Worm (Caenorhabditis elegans): ENCODE results near the gene Y14H12A.2.

Y14H12A.2 gene

DNA sequence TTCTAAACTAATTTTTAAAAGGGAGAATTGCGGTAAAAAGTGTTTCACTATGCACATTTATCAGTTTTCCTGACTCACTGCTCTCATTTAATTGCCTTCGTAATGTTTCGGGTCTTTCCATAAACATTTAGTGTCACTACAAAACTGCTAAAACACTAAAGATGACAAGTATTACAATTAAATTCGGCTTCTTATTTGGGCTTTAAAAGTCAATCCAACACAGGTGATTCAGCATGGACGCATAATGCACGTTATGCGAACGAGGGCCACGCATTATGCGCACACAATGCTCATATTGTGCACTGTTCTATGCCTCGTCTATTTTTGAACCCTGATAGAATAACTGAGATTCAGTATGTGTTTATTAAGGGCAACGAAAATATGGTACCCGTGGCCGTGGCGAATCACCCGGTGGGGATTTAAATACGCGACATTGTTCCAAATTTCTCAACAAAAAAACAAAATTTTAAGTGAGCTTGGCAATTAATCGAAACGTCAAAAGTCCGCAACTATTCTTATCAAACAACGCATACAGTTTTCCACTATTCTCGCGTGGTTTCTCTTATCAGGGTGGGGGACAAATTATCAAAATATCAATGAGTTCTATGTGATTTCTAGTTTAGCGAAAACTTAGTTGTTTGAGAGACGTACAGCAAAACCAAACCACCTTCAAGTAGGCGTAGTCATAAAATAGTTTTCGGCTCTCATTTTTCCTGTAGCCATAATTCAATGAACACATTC lies at the start of gene Y14H12A.2:
Gene Y14H12A.2 (minus strand): TSS at position 51 of the 741 bp plus-strand sequence.
- TF ChIP-seq elt-2 (tag; optimal IDR thresholded peaks at IDR 0.05) = peak; percentile 63
- no peak for TF ChIP-seq F13H6.1 (tag; optimal IDR thresholded peaks at IDR 0.05)

DNA sequence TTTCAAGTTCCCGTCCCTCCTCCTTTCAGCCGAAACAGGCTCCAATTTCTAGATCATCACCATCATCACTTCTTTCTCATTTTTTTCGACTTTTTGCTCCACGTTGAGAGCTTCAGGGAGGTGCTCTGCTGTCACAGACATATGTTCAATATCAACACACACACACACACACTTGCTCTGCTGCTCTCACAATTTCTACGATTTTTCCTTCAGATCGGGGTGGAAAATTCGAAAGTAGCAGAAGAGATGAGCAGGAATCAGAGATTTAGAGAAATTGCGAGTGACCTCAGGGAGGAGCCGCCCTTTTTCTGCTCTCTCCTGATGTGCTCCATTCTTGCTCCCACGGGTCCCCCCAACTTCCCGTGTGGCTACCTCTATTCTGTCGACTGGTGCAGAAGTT lies 49.1 kb upstream of the Y14H12A.2 start, which contains the start of gene pqn-48:
Gene pqn-48 (plus strand): TSS at position 344 of the 400 bp plus-strand sequence.
- TF ChIP-seq unc-55 (GFP tag; optimal IDR thresholded peaks at IDR 0.05) (peak; percentile 28), syd-9 (tag; optimal IDR thresholded peaks at IDR 0.05) (no peak), lim-6 (tag; optimal IDR thresholded peaks at IDR 0.05) (peak; percentile 18)

DNA sequence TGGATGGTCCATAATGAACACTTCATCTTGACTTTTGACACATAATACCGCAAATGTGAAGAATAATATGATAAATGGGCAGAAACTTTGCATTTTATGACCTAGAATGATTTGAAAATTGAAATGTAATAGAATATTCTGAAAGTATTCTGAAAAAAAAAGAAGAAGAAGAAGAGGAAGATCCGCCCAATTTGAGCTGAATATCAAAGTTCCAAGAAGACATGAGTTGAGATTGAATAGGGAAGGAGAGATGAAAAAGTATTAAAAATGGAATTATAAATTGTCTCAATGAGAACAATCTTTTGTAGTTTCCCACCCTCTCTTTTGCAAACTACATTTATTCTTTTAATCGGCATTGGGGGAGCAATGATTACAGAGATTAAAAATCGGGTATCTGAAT lies 42.8 kb upstream of the Y14H12A.2 start, which contains the start of gene K07D4.4:
Gene K07D4.4 (minus strand): TSS at position 101 of the 400 bp plus-strand sequence.
- TF ChIP-seq pha-2 (tag; optimal IDR thresholded peaks at IDR 0.05) = no peak
- no peak for TF ChIP-seq lin-11 (tag; optimal IDR thresholded peaks at IDR 0.05)
- no peak for TF ChIP-seq mec-3 (tag; optimal IDR thresholded peaks at IDR 0.05; ENCODE audit: borderline replicate concordance)
- TF ChIP-seq ama-1 (optimal IDR thresholded peaks at IDR 0.05) = no peak
- TF ChIP-seq zip-5 (tag; optimal IDR thresholded peaks at IDR 0.05) = no peak
- TF ChIP-seq fax-1 (tag; optimal IDR thresholded peaks at IDR 0.05) = no peak
- TF ChIP-seq C08G9.2 (tag; optimal IDR thresholded peaks at IDR 0.05) = no peak
- TF ChIP-seq ahr-1 (tag; optimal IDR thresholded peaks at IDR 0.05) = no peak
- TF ChIP-seq ets-4 (tag; optimal IDR thresholded peaks at IDR 0.05) = no peak
- TF ChIP-seq F13H6.1 (tag; optimal IDR thresholded peaks at IDR 0.05) = no peak
- TF ChIP-seq elt-4 (tag; optimal IDR thresholded peaks at IDR 0.05) = no peak

DNA sequence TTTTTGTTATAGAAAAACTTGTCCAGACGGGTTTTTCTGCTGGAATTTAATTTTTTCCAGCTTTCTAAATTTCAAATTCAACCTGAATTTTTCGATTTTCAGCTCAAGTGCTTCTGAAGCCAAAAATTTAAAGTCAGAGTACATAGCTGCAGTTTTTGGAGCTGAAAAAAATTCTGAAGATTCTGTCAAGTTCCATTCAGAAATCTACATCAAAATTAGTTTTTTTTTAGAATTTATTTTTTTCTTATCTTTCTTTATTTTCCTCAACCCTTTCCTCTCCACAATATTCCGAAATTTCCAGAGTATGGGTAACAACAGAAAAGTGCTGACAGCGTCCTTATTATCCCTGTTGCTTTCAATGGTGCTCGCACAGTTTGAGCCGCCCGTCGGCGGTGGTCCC lies 38.8 kb upstream of the Y14H12A.2 start, which contains the start of gene K07D4.9:
Gene K07D4.9 (plus strand): TSS at position 301 of the 400 bp plus-strand sequence.
- TF ChIP-seq hlh-6 (tag; optimal IDR thresholded peaks at IDR 0.05) (no peak), hlh-8 (tag; optimal IDR thresholded peaks at IDR 0.05) (no peak), tbx-7 (tag; optimal IDR thresholded peaks at IDR 0.05) (no peak), K09A11.1 (tag; optimal IDR thresholded peaks at IDR 0.05; ENCODE audit: insufficient read depth) (no peak), fax-1 (tag; optimal IDR thresholded peaks at IDR 0.05) (no peak), ztf-16 (tag; optimal IDR thresholded peaks at IDR 0.05) (no peak), npax-4 (tag; optimal IDR thresholded peaks at IDR 0.05) (no peak), pha-2 (tag; optimal IDR thresholded peaks at IDR 0.05) (no peak), odd-2 (tag; optimal IDR thresholded peaks at IDR 0.05) (no peak), unc-55 (GFP tag; optimal IDR thresholded peaks at IDR 0.05) (no peak), pag-3 (tag; optimal IDR thresholded peaks at IDR 0.05; ENCODE audit: borderline replicate concordance) (no peak), sdc-2 (tag; optimal IDR thresholded peaks at IDR 0.05) (no peak), rnt-1 (tag; optimal IDR thresholded peaks at IDR 0.05) (no peak), ceh-22 (tag; optimal IDR thresholded peaks at IDR 0.05) (no peak), hlh-13 (GFP tag; optimal IDR thresholded peaks at IDR 0.05) (no peak), ttx-3 (tag; optimal IDR thresholded peaks at IDR 0.05) (no peak), ceh-45 (GFP tag; IDR thresholded peaks at IDR 0.05) (no peak), nhr-232 (tag; optimal IDR thresholded peaks at IDR 0.05) (no peak)

DNA sequence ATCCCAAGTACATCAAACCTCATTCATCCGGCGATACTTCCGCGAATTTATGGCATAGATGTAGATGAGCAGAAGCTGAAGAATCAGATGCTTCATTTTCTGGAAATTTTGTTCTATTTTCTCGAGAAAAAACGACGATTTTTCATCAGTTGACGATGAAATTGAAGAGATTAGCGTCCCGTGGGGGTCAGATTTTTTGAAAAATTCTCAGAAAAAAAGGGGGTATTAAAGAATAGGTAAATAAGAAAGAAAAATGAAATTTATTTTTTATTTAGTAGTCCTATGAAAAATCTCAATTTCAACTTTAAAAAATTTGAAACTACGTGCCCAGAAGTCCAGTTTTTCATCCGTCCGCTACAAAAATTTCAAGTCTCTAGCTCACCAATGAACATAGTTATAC lies 36.0 kb upstream of the Y14H12A.2 start, which contains the start of gene K07D4.5:
Gene K07D4.5 (minus strand): TSS at position 101 of the 400 bp plus-strand sequence.
- TF ChIP-seq unc-42 (tag; optimal IDR thresholded peaks at IDR 0.05) = no peak
- no peak for TF ChIP-seq npax-4 (tag; optimal IDR thresholded peaks at IDR 0.05)
- no peak for TF ChIP-seq pha-4 (tag; optimal IDR thresholded peaks at IDR 0.05)
- no peak for TF ChIP-seq syd-9 (tag; optimal IDR thresholded peaks at IDR 0.05)

DNA sequence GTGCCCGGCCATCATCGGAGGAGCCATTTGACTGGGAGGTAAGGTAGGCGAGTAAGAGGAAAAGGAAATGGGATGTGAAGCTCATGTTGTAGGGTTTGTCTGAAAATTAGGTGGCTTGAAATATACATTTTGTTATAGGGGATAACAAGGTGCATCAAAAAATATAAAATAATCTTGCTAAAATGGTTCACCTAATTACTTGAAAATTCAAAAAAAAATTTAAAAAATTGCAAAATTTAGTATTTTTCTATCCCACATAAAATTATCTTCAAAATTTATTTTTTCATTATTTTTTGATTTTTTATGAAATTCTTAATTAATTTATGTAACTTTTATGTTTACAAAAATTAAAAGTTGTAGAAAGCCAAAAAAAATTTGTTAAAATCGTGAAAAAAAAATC lies 29.1 kb upstream of the Y14H12A.2 start, which contains the start of gene K07D4.6:
Gene K07D4.6 (minus strand): TSS at position 101 of the 400 bp plus-strand sequence.
- TF ChIP-seq elt-2 (tag; optimal IDR thresholded peaks at IDR 0.05) = no peak
- no peak for TF ChIP-seq eyg-1 (tag; optimal IDR thresholded peaks at IDR 0.05)
- TF ChIP-seq mec-3 (tag; optimal IDR thresholded peaks at IDR 0.05; ENCODE audit: borderline replicate concordance) = no peak
- no peak for TF ChIP-seq nfya-1 (tag; optimal IDR thresholded peaks at IDR 0.05)
- TF ChIP-seq syd-9 (tag; optimal IDR thresholded peaks at IDR 0.05) = no peak
- TF ChIP-seq tbx-7 (tag; optimal IDR thresholded peaks at IDR 0.05) = no peak
- no peak for TF ChIP-seq ceh-22 (tag; optimal IDR thresholded peaks at IDR 0.05)
- no peak for TF ChIP-seq pax-1 (tag; optimal IDR thresholded peaks at IDR 0.05)
